Worm (Caenorhabditis elegans) whole organism, L1 larva: Measurements from ENCODE around the gene Y59H11AR.4.
A peak's percentile ranks its signal among the peaks of the same experiment; 100 is the strongest.

Experiments used
- C04F5.9 ChIP-seq: sonication (generic microtip); optimal IDR thresholded peaks from 2 replicates; lab custom pipeline; 2016; ENCODE audit warnings: missing genetic modification characterization, missing compliant biosample characterization
- C34B4.2 ChIP-seq: sonication (generic microtip); optimal IDR thresholded peaks from 2 replicates; lab custom pipeline; 2017; ENCODE audit warnings: mild to moderate bottlenecking, missing genetic modification characterization, missing compliant biosample characterization
- Y116A8C.19 ChIP-seq: sonication (generic microtip); optimal IDR thresholded peaks from 2 replicates; lab custom pipeline; 2016; ENCODE audit warnings: missing compliant biosample characterization, missing genetic modification characterization, borderline replicate concordance
- alr-1 ChIP-seq: fragments of 200-800 bp; sonication (Bioruptor generic); optimal IDR thresholded peaks from 2 replicates; lab custom pipeline; 2018; ENCODE audit warnings: borderline replicate concordance, mild to moderate bottlenecking, missing genetic modification characterization, missing compliant biosample characterization
- blmp-1 ChIP-seq: fragments of 150-350 bp; optimal IDR thresholded peaks from 2 replicates; lab custom pipeline; 2014; ENCODE audit warnings: missing biosample characterization, missing genetic modification characterization
- ceh-63 ChIP-seq: fragments of 200-800 bp; sonication (Bioruptor generic); optimal IDR thresholded peaks from 2 replicates; lab custom pipeline; 2018; ENCODE audit warnings: mild to moderate bottlenecking, missing genetic modification characterization, missing compliant biosample characterization
- ceh-82 ChIP-seq, 3 experiments: fragments of 150-350 bp in 1 of 3; sonication (generic microtip) in 2 of 3; optimal IDR thresholded peaks; 2 replicates each; lab custom pipeline; 2014 to 2017; ENCODE audit warnings: missing biosample characterization in 3 of 3, missing genetic modification characterization in 3 of 3
- ceh-88 ChIP-seq: fragments of 200-800 bp; sonication (Bioruptor generic); IDR thresholded peaks from 2 replicates; pipeline ENCODE4 v1.3.6; 2022; ENCODE audit warnings: missing genetic modification characterization, missing compliant biosample characterization
- dpl-1 ChIP-seq, 3 experiments: fragments of 150-350 bp in 2 of 3; sonication (generic microtip) in 1 of 3; optimal IDR thresholded peaks; 2 replicates each; lab custom pipeline; 2014 to 2017; ENCODE audit warnings: missing biosample characterization in 3 of 3, missing genetic modification characterization in 3 of 3, missing genetic modification reagents in 3 of 3
- dsc-1 ChIP-seq: sonication (generic microtip); optimal IDR thresholded peaks from 2 replicates; lab custom pipeline; 2016; ENCODE audit warnings: mild to moderate bottlenecking, missing genetic modification characterization, missing compliant biosample characterization
- efl-1 ChIP-seq, 4 experiments: fragments of 150-350 bp; optimal IDR thresholded peaks in 3 of 4; peaks in 1 of 4; 1 replicate in 1 of 4; 2 replicates in 3 of 4; lab custom pipeline; 2014; ENCODE audit warnings: missing biosample characterization in 2 of 4, missing genetic modification characterization in 2 of 4, missing genetic modification reagents in 2 of 4
- efl-3 ChIP-seq: fragments of 200-800 bp; sonication (Bioruptor generic); optimal IDR thresholded peaks from 2 replicates; lab custom pipeline; 2018; ENCODE audit warnings: mild to moderate bottlenecking, missing genetic modification characterization, missing compliant biosample characterization
- egl-13 ChIP-seq: sonication (generic microtip); optimal IDR thresholded peaks from 2 replicates; lab custom pipeline; 2016; ENCODE audit warnings: missing genotype, missing genetic modification reagents, missing genetic modification characterization, missing compliant biosample characterization
- elt-2 ChIP-seq: sonication (generic microtip); optimal IDR thresholded peaks from 2 replicates; lab custom pipeline; 2016; ENCODE audit warnings: missing genetic modification characterization, mild to moderate bottlenecking, inconsistent platforms, missing compliant biosample characterization, missing genetic modification reagents
- elt-3 ChIP-seq, 6 experiments: fragments of 150-350 bp in 1 of 6; sonication (generic microtip); optimal IDR thresholded peaks; 2 replicates each; lab custom pipeline; 2017 to 2018; ENCODE audit warnings: missing biosample characterization in 6 of 6, missing genetic modification characterization in 6 of 6, inconsistent platforms in 1 of 6
- ets-5 ChIP-seq: fragments of 200-800 bp; sonication (Bioruptor generic); IDR thresholded peaks from 2 replicates; pipeline ENCODE4 v1.3.6; 2022; ENCODE audit warnings: missing genetic modification characterization, missing compliant biosample characterization
- fkh-10 ChIP-seq: sonication (generic microtip); optimal IDR thresholded peaks from 2 replicates; lab custom pipeline; 2017; ENCODE audit warnings: missing biosample characterization, missing genetic modification reagents, missing genetic modification characterization
- fkh-8 ChIP-seq: sonication (generic microtip); optimal IDR thresholded peaks from 2 replicates; lab custom pipeline; 2016; ENCODE audit warnings: mild to moderate bottlenecking, missing genetic modification characterization, missing compliant biosample characterization
- hlh-17 ChIP-seq: fragments of 200-800 bp; sonication (Bioruptor generic); optimal IDR thresholded peaks from 2 replicates; lab custom pipeline; 2018; ENCODE audit warnings: missing genetic modification characterization, mild to moderate bottlenecking, missing compliant biosample characterization, moderate library complexity, borderline replicate concordance
- hlh-4 ChIP-seq: sonication (generic microtip); optimal IDR thresholded peaks from 2 replicates; lab custom pipeline; 2016; ENCODE audit warnings: mild to moderate bottlenecking, missing genetic modification characterization, missing compliant biosample characterization
- irx-1 ChIP-seq: sonication (generic microtip); optimal IDR thresholded peaks from 2 replicates; lab custom pipeline; 2016; ENCODE audit warnings: missing genetic modification characterization, missing compliant biosample characterization
- jun-1 ChIP-seq: fragments of 150-350 bp; optimal IDR thresholded peaks from 2 replicates; lab custom pipeline; 2014; ENCODE audit warnings: missing biosample characterization, missing genetic modification reagents, missing genetic modification characterization
- lin-13 ChIP-seq: fragments of 150-350 bp; optimal IDR thresholded peaks from 2 replicates; lab custom pipeline; 2014; ENCODE audit warnings: missing biosample characterization, missing genetic modification reagents, missing genetic modification characterization
- lin-35 ChIP-seq, 2 experiments: fragments of 150-350 bp; optimal IDR thresholded peaks; 2 replicates each; lab custom pipeline; 2014; ENCODE audit warnings: missing biosample characterization in 2 of 2, missing genetic modification characterization in 2 of 2, missing genetic modification reagents in 2 of 2
- lin-39 ChIP-seq: fragments of 150-350 bp; optimal IDR thresholded peaks from 2 replicates; lab custom pipeline; 2014; ENCODE audit warnings: missing biosample characterization, missing genetic modification reagents, missing genetic modification characterization
- lir-3 ChIP-seq: sonication (generic microtip); optimal IDR thresholded peaks from 2 replicates; lab custom pipeline; 2016; ENCODE audit warnings: mild to moderate bottlenecking, missing genetic modification characterization, moderate library complexity, missing compliant biosample characterization; ENCODE audit not compliant: poor library complexity
- mab-9 ChIP-seq: fragments of 200-800 bp; sonication (Bioruptor generic); IDR thresholded peaks from 2 replicates; pipeline ENCODE4 v1.3.6; 2022; ENCODE audit warnings: missing genetic modification reagents, missing genetic modification characterization, missing compliant biosample characterization
- mep-1 ChIP-seq: fragments of 150-350 bp; optimal IDR thresholded peaks from 2 replicates; lab custom pipeline; 2014; ENCODE audit warnings: missing biosample characterization, missing genetic modification characterization
- nhr-11 ChIP-seq: fragments of 150-350 bp; optimal IDR thresholded peaks from 2 replicates; lab custom pipeline; 2014; ENCODE audit warnings: missing biosample characterization, missing genetic modification characterization
- nhr-71 ChIP-seq: sonication (generic microtip); optimal IDR thresholded peaks from 2 replicates; lab custom pipeline; 2016; ENCODE audit warnings: mild to moderate bottlenecking, missing genetic modification characterization, moderate library complexity, missing compliant biosample characterization
- nhr-84 ChIP-seq: sonication (generic microtip); optimal IDR thresholded peaks from 2 replicates; lab custom pipeline; 2017; ENCODE audit warnings: missing biosample characterization, missing genetic modification characterization
- nhr-85 ChIP-seq: sonication (generic microtip); peaks from one replicate; lab custom pipeline; 2016; ENCODE audit warnings: missing genetic modification characterization, inconsistent platforms, missing compliant biosample characterization
- pag-3 ChIP-seq: sonication (generic microtip); optimal IDR thresholded peaks from 2 replicates; lab custom pipeline; 2017; ENCODE audit warnings: missing genetic modification characterization, mild to moderate bottlenecking, missing compliant biosample characterization, antibody characterized with exemption, borderline replicate concordance; ENCODE audit not compliant: insufficient read depth
- pax-3 ChIP-seq: fragments of 200-800 bp; sonication (Bioruptor generic); optimal IDR thresholded peaks from 2 replicates; lab custom pipeline; 2018; ENCODE audit warnings: mild to moderate bottlenecking, missing genetic modification characterization, moderate library complexity, missing compliant biosample characterization
- pqm-1 ChIP-seq: sonication (generic microtip); optimal IDR thresholded peaks from 3 replicates; lab custom pipeline; 2017; ENCODE audit warnings: missing biosample characterization, missing genetic modification characterization
- skn-1 ChIP-seq: fragments of 150-350 bp; optimal IDR thresholded peaks from 2 replicates; lab custom pipeline; 2014; ENCODE audit warnings: missing biosample characterization, missing genetic modification characterization
- snu-23 ChIP-seq: sonication (generic microtip); optimal IDR thresholded peaks from 2 replicates; lab custom pipeline; 2016; ENCODE audit warnings: missing genetic modification characterization, missing compliant biosample characterization
- sox-4 ChIP-seq: sonication (generic microtip); optimal IDR thresholded peaks from 2 replicates; lab custom pipeline; 2016; ENCODE audit warnings: missing genetic modification characterization, missing compliant biosample characterization
- sup-37 ChIP-seq: fragments of 200-800 bp; sonication (Bioruptor generic); optimal IDR thresholded peaks from 2 replicates; lab custom pipeline; 2018; ENCODE audit warnings: mild to moderate bottlenecking, missing genetic modification characterization, missing compliant biosample characterization
- swsn-7 ChIP-seq: sonication (generic microtip); optimal IDR thresholded peaks from 2 replicates; lab custom pipeline; 2016; ENCODE audit warnings: missing genetic modification characterization, missing compliant biosample characterization
- tbx-2 ChIP-seq: sonication (generic microtip); optimal IDR thresholded peaks from 2 replicates; lab custom pipeline; 2016; ENCODE audit warnings: missing genetic modification characterization, missing compliant biosample characterization
- tlp-1 ChIP-seq: fragments of 150-350 bp; optimal IDR thresholded peaks from 2 replicates; lab custom pipeline; 2014; ENCODE audit warnings: missing biosample characterization, missing genetic modification characterization
- unc-30 ChIP-seq: sonication (generic microtip); optimal IDR thresholded peaks from 2 replicates; lab custom pipeline; 2017; ENCODE audit warnings: missing biosample characterization, missing genetic modification characterization
- unc-62 ChIP-seq: fragments of 150-350 bp; optimal IDR thresholded peaks from 2 replicates; lab custom pipeline; 2014; ENCODE audit warnings: missing biosample characterization, missing genetic modification reagents, missing genetic modification characterization
- unc-86 ChIP-seq: sonication (generic microtip); optimal IDR thresholded peaks from 2 replicates; lab custom pipeline; 2016; ENCODE audit warnings: missing genetic modification characterization, missing compliant biosample characterization
- unc-98 ChIP-seq: fragments of 200-800 bp; sonication (Bioruptor generic); IDR thresholded peaks from 2 replicates; pipeline ENCODE4 v1.3.6; 2022; ENCODE audit warnings: missing genetic modification characterization, missing compliant biosample characterization
- vab-15 ChIP-seq: sonication (generic microtip); optimal IDR thresholded peaks from 2 replicates; lab custom pipeline; 2017; ENCODE audit warnings: missing genotype, mild to moderate bottlenecking, missing genetic modification characterization, missing compliant biosample characterization
- xbp-1 ChIP-seq: sonication (generic microtip); optimal IDR thresholded peaks from 2 replicates; lab custom pipeline; 2016; ENCODE audit warnings: missing genetic modification characterization, missing compliant biosample characterization
- ztf-4 ChIP-seq: fragments of 150-350 bp; optimal IDR thresholded peaks from 2 replicates; lab custom pipeline; 2014; ENCODE audit warnings: missing biosample characterization, missing genetic modification characterization

Y59H11AR.4 gene

ce11 chrIV:8600712-8601330 lies at the start of gene Y59H11AR.4:
Gene Y59H11AR.4 (minus strand): TSS chrIV:8600762.
- TF ChIP-seq tlp-1, result no peak
- TF ChIP-seq sox-4 (tag; lab: Kevin White, UChicago), result no peak
- peak; percentile 17 for TF ChIP-seq snu-23 (GFP tag; lab: Kevin White, UChicago)
- no peak for TF ChIP-seq skn-1 (tag; lab: Kevin White, UChicago)
- TF ChIP-seq alr-1 (tag; lab: Kevin White, UChicago), result no peak
- no peak for TF ChIP-seq hlh-4
- no peak for TF ChIP-seq pax-3 (tag; lab: Kevin White, UChicago)
- TF ChIP-seq mab-9 (GFP tag; lab: Robert Waterston, UW), result no peak
- no peak for TF ChIP-seq efl-1 (optimal IDR thresholded peaks at IDR 0.05; lab: Kevin White, UChicago)
- TF ChIP-seq efl-1 (GFP tag; optimal IDR thresholded peaks at IDR 0.05 in 1 of 2; lab: Kevin White, UChicago), result peak; percentile 15 to 94
- no peak for TF ChIP-seq pag-3 (tag; lab: Kevin White, UChicago)
- TF ChIP-seq efl-3, result no peak
- peak in 1 of 3 experiments; percentile 25 for TF ChIP-seq dpl-1 (GFP tag; optimal IDR thresholded peaks at IDR 0.05; lab: Kevin White, UChicago)
- TF ChIP-seq ztf-4 (tag; lab: Kevin White, UChicago), result no peak
- TF ChIP-seq nhr-84, result no peak
- TF ChIP-seq unc-86, result no peak
- no peak for TF ChIP-seq dsc-1
- TF ChIP-seq lir-3 (tag; lab: Kevin White, UChicago), result no peak
- TF ChIP-seq mep-1 (tag; lab: Kevin White, UChicago), result no peak
- TF ChIP-seq ets-5 (GFP tag; lab: Robert Waterston, UW), result no peak
- TF ChIP-seq ceh-63 (GFP tag; lab: Kevin White, UChicago), result no peak
- no peak for TF ChIP-seq pqm-1 (tag; lab: Kevin White, UChicago)
- TF ChIP-seq tbx-2 (tag; lab: Kevin White, UChicago), result no peak
- TF ChIP-seq xbp-1 (tag; lab: Kevin White, UChicago), result no peak
- no peak for TF ChIP-seq nhr-85
- TF ChIP-seq unc-62 (GFP tag; lab: Kevin White, UChicago), result no peak
- TF ChIP-seq elt-2, result no peak
- TF ChIP-seq nhr-11, result no peak
- no peak for TF ChIP-seq jun-1 (tag; lab: Kevin White, UChicago)
- no peak for TF ChIP-seq irx-1 (tag; lab: Kevin White, UChicago)
- TF ChIP-seq Y116A8C.19 (tag; lab: Kevin White, UChicago), result no peak
- TF ChIP-seq elt-3 (tag; optimal IDR thresholded peaks at IDR 0.05; lab: Kevin White, UChicago), result peak in 1 of 6 experiments; percentile 74
- peak in 1 of 2 experiments; percentile 63 for TF ChIP-seq lin-35 (GFP tag; optimal IDR thresholded peaks at IDR 0.05; lab: Kevin White, UChicago)
- TF ChIP-seq fkh-10 (GFP tag; lab: Kevin White, UChicago), result no peak
- TF ChIP-seq unc-98 (GFP tag; lab: Robert Waterston, UW), result no peak
- TF ChIP-seq nhr-71 (tag; lab: Kevin White, UChicago), result no peak
- TF ChIP-seq unc-30 (tag; lab: Kevin White, UChicago), result no peak
- no peak for TF ChIP-seq hlh-17 (GFP tag; lab: Kevin White, UChicago)
- no peak for TF ChIP-seq lin-39 (tag; lab: Kevin White, UChicago)
- no peak for TF ChIP-seq vab-15 (tag; lab: Kevin White, UChicago)
- TF ChIP-seq swsn-7, result no peak
- TF ChIP-seq C04F5.9, result no peak
- TF ChIP-seq sup-37 (GFP tag; lab: Kevin White, UChicago), result no peak
- TF ChIP-seq ceh-88 (GFP tag; lab: Robert Waterston, UW), result no peak
- no peak for TF ChIP-seq C34B4.2 (tag; lab: Kevin White, UChicago)
- TF ChIP-seq blmp-1 (tag; lab: Kevin White, UChicago), result peak; percentile 47
- TF ChIP-seq egl-13 (tag; lab: Kevin White, UChicago), result no peak
- no peak for TF ChIP-seq lin-13 (GFP tag; lab: Kevin White, UChicago)
- TF ChIP-seq ceh-82 (tag; optimal IDR thresholded peaks at IDR 0.05; lab: Kevin White, UChicago), result no peak
- TF ChIP-seq fkh-8 (tag; lab: Kevin White, UChicago), result no peak
